Fruit fly (Drosophila melanogaster) whole organism, embryonic: ENCODE results near the gene CG16813.
A peak's percentile ranks its signal among the peaks of the same experiment; 100 is the strongest.

Source experiments
- Atf6 ChIP-seq: fragments of 200-800 bp; sonication (Bioruptor generic); IDR thresholded peaks from 2 replicates; pipeline ENCODE4 v1.3.6; 2022; ENCODE audit warnings: missing biosample characterization, missing genetic modification characterization
- B-H2 ChIP-seq: fragments of 200-800 bp; sonication (Bioruptor generic); optimal IDR thresholded peaks from 2 replicates; lab custom pipeline; 2018; ENCODE audit warnings: missing biosample characterization, mild to moderate bottlenecking, missing genetic modification characterization
- BEAF-32 ChIP-seq: fragments of 200-800 bp; sonication (Bioruptor generic); optimal IDR thresholded peaks from 3 replicates; lab custom pipeline; 2017; ENCODE audit warnings: missing biosample characterization, missing genetic modification characterization, mild to moderate bottlenecking, moderate library complexity, missing genetic modification reagents
- BtbVII ChIP-seq: fragments of 200-800 bp; sonication (Bioruptor generic); optimal IDR thresholded peaks from 3 replicates; lab custom pipeline; 2017; ENCODE audit warnings: missing biosample characterization, mild to moderate bottlenecking, missing genetic modification characterization
- CG10431 ChIP-seq: fragments of 200-800 bp; sonication (Bioruptor generic); optimal IDR thresholded peaks from 3 replicates; lab custom pipeline; 2018; ENCODE audit warnings: missing biosample characterization, mild to moderate bottlenecking, missing genetic modification characterization
- CG11247 ChIP-seq: fragments of 200-800 bp; sonication (Bioruptor generic); IDR thresholded peaks from 2 replicates; pipeline ENCODE4 v1.3.6; 2022; ENCODE audit warnings: missing biosample characterization, missing genetic modification characterization
- CG11456 ChIP-seq: fragments of 200-800 bp; sonication (Bioruptor generic); IDR thresholded peaks from 3 replicates; pipeline ENCODE4 v1.3.6; 2022; ENCODE audit warnings: missing biosample characterization, missing genetic modification characterization
- CG12104 ChIP-seq: fragments of 200-800 bp; sonication (Bioruptor generic); optimal IDR thresholded peaks from 3 replicates; lab custom pipeline; 2016; ENCODE audit warnings: missing biosample characterization, missing genetic modification characterization
- CG12744 ChIP-seq: fragments of 200-800 bp; sonication (Bioruptor generic); optimal IDR thresholded peaks from 2 replicates; lab custom pipeline; 2016; ENCODE audit warnings: missing biosample characterization, missing genetic modification characterization
- CG13123 ChIP-seq: fragments of 200-800 bp; sonication (Bioruptor generic); optimal IDR thresholded peaks from 2 replicates; lab custom pipeline; 2016; ENCODE audit warnings: missing biosample characterization, missing genetic modification characterization
- CG14710 ChIP-seq: fragments of 200-800 bp; sonication (Bioruptor generic); optimal IDR thresholded peaks from 3 replicates; lab custom pipeline; 2019; ENCODE audit warnings: missing biosample characterization, mild to moderate bottlenecking, missing genetic modification characterization, moderate library complexity
- CG17359 ChIP-seq: fragments of 200-800 bp; sonication (Bioruptor generic); optimal IDR thresholded peaks from 3 replicates; lab custom pipeline; 2018; ENCODE audit warnings: missing biosample characterization, mild to moderate bottlenecking, missing genetic modification characterization, moderate library complexity
- CG1792 ChIP-seq: fragments of 200-800 bp; sonication (Bioruptor generic); optimal IDR thresholded peaks from 2 replicates; lab custom pipeline; 2016; ENCODE audit warnings: missing biosample characterization, missing genetic modification characterization
- CG2120 ChIP-seq: fragments of 200-800 bp; sonication (Bioruptor generic); optimal IDR thresholded peaks from 3 replicates; lab custom pipeline; 2016; ENCODE audit warnings: missing biosample characterization, missing genetic modification characterization
- CG2202 ChIP-seq: fragments of 200-800 bp; sonication (Bioruptor generic); optimal IDR thresholded peaks from 2 replicates; lab custom pipeline; 2018; ENCODE audit warnings: missing biosample characterization, mild to moderate bottlenecking, missing genetic modification characterization
- CG32772 ChIP-seq: fragments of 200-800 bp; sonication (Bioruptor generic); IDR thresholded peaks from 2 replicates; pipeline ENCODE4 v1.3.6; 2022; ENCODE audit warnings: missing biosample characterization, missing genetic modification characterization
- CG4854 ChIP-seq: fragments of 200-800 bp; sonication (Bioruptor generic); optimal IDR thresholded peaks from 2 replicates; lab custom pipeline; 2016; ENCODE audit warnings: missing biosample characterization, missing genetic modification characterization, inconsistent platforms
- CG6689 ChIP-seq: fragments of 200-800 bp; sonication (Bioruptor generic); IDR thresholded peaks from 2 replicates; pipeline ENCODE4 v1.3.6; 2022; ENCODE audit warnings: missing biosample characterization, missing genetic modification characterization
- CG6813 ChIP-seq: fragments of 200-800 bp; sonication (Bioruptor generic); optimal IDR thresholded peaks from 2 replicates; lab custom pipeline; 2017; ENCODE audit warnings: missing biosample characterization, missing genetic modification characterization, mild to moderate bottlenecking, moderate library complexity, missing genetic modification reagents
- CG9727 ChIP-seq: fragments of 200-800 bp; sonication (Bioruptor generic); optimal IDR thresholded peaks from 3 replicates; lab custom pipeline; 2017; ENCODE audit warnings: missing biosample characterization, mild to moderate bottlenecking, missing genetic modification characterization
- Gug ChIP-seq: fragments of 200-800 bp; sonication (Bioruptor generic); IDR thresholded peaks from 4 replicates; pipeline ENCODE4 v1.3.6; 2022; ENCODE audit warnings: missing biosample characterization, missing genetic modification characterization
- H15 ChIP-seq: fragments of 200-800 bp; sonication (Bioruptor generic); IDR thresholded peaks from 3 replicates; pipeline ENCODE4 v1.3.6; 2022; ENCODE audit warnings: missing biosample characterization, missing genetic modification characterization
- HHEX ChIP-seq: fragments of 200-800 bp; sonication (Bioruptor generic); optimal IDR thresholded peaks from 3 replicates; lab custom pipeline; 2017; ENCODE audit warnings: missing biosample characterization, mild to moderate bottlenecking, missing genetic modification characterization, missing genetic modification reagents
- Lpt ChIP-seq: fragments of >200 bp; optimal IDR thresholded peaks from 2 replicates; lab custom pipeline; 2018; ENCODE audit warnings: missing biosample characterization, missing genetic modification characterization
- Ravus ChIP-seq: fragments of 200-800 bp; sonication (Bioruptor generic); IDR thresholded peaks from 2 replicates; pipeline ENCODE4 v1.3.6; 2022; ENCODE audit warnings: missing biosample characterization, missing genetic modification characterization
- Trl ChIP-seq, 3 experiments: fragments of >200 bp in 2 of 3; fragments of 200-800 bp in 1 of 3; sonication (Bioruptor generic) in 1 of 3; optimal IDR thresholded peaks; 2 replicates in 1 of 3; 3 replicates in 2 of 3; lab custom pipeline; 2016 to 2017; ENCODE audit warnings: missing biosample characterization in 1 of 3, missing genetic modification characterization in 1 of 3
- Usf ChIP-seq: fragments of 200-800 bp; sonication (Bioruptor generic); optimal IDR thresholded peaks from 2 replicates; lab custom pipeline; 2017; ENCODE audit warnings: missing genotype, missing biosample characterization, missing genetic modification characterization
- bab2 ChIP-seq: fragments of 200-800 bp; sonication (Bioruptor generic); optimal IDR thresholded peaks from 2 replicates; lab custom pipeline; 2016; ENCODE audit warnings: missing biosample characterization, missing genetic modification characterization
- crp ChIP-seq, 2 experiments: fragments of 200-800 bp; sonication (Bioruptor generic); optimal IDR thresholded peaks; 2 replicates in 1 of 2; 3 replicates in 1 of 2; lab custom pipeline; 2017; ENCODE audit warnings: missing biosample characterization in 2 of 2, missing genetic modification characterization in 2 of 2, mild to moderate bottlenecking in 1 of 2, moderate library complexity in 1 of 2
- dmrt99B ChIP-seq: fragments of 200-800 bp; sonication (Bioruptor generic); optimal IDR thresholded peaks from 2 replicates; lab custom pipeline; 2018; ENCODE audit warnings: missing biosample characterization, mild to moderate bottlenecking, missing genetic modification characterization, moderate library complexity
- esg ChIP-seq: fragments of 200-800 bp; sonication (Bioruptor generic); conservative IDR thresholded peaks from 2 replicates; pipeline ENCODE4 v1.3.6; 2022; ENCODE audit warnings: missing biosample characterization, missing genetic modification characterization
- gfzf ChIP-seq: fragments of 200-800 bp; sonication (Bioruptor generic); optimal IDR thresholded peaks from 2 replicates; lab custom pipeline; 2016; ENCODE audit warnings: missing biosample characterization, mild to moderate bottlenecking, missing genetic modification characterization, moderate library complexity
- h ChIP-seq: fragments of >200 bp; optimal IDR thresholded peaks from 2 replicates; lab custom pipeline; 2017
- hb ChIP-seq: fragments of 200-800 bp; sonication (Bioruptor generic); IDR thresholded peaks from 3 replicates; pipeline ENCODE4 v1.3.6; 2022; ENCODE audit warnings: missing biosample characterization, missing genetic modification characterization; ENCODE audit not compliant: partially characterized antibody
- hth ChIP-seq: fragments of >200 bp; optimal IDR thresholded peaks from 2 replicates; lab custom pipeline; 2017; ENCODE audit warnings: inconsistent platforms
- jigr1 ChIP-seq: fragments of 200-800 bp; sonication (Bioruptor generic); IDR thresholded peaks from 3 replicates; pipeline ENCODE4 v1.3.6; 2022; ENCODE audit warnings: missing biosample characterization, missing genetic modification characterization
- kay ChIP-seq: fragments of 200-800 bp; sonication (Bioruptor generic); optimal IDR thresholded peaks from 2 replicates; lab custom pipeline; 2016; ENCODE audit warnings: missing biosample characterization, missing genetic modification characterization
- lola ChIP-seq, 3 experiments: fragments of >200 bp in 2 of 3; fragments of 200-800 bp in 1 of 3; sonication (Bioruptor generic) in 1 of 3; optimal IDR thresholded peaks; 2 replicates each; lab custom pipeline; 2017 to 2019; ENCODE audit warnings: missing biosample characterization in 3 of 3, missing genetic modification characterization in 3 of 3, mild to moderate bottlenecking in 1 of 3, moderate library complexity in 1 of 3
- maf-S ChIP-seq: fragments of 200-800 bp; sonication (Bioruptor generic); optimal IDR thresholded peaks from 2 replicates; lab custom pipeline; 2016; ENCODE audit warnings: missing biosample characterization, missing genetic modification characterization
- oc ChIP-seq: fragments of 200-800 bp; sonication (Bioruptor generic); optimal IDR thresholded peaks from 2 replicates; lab custom pipeline; 2018; ENCODE audit warnings: missing biosample characterization, mild to moderate bottlenecking, missing genetic modification characterization, moderate library complexity
- odd ChIP-seq: fragments of 200-800 bp; sonication (Bioruptor generic); optimal IDR thresholded peaks from 2 replicates; lab custom pipeline; 2017; ENCODE audit warnings: missing biosample characterization, mild to moderate bottlenecking, missing genetic modification characterization
- onecut ChIP-seq: fragments of 200-800 bp; sonication (Bioruptor generic); IDR thresholded peaks from 2 replicates; pipeline ENCODE4 v1.3.6; 2022; ENCODE audit warnings: missing biosample characterization, missing genetic modification characterization
- pita ChIP-seq: fragments of 200-800 bp; sonication (Bioruptor generic); optimal IDR thresholded peaks from 2 replicates; lab custom pipeline; 2017; ENCODE audit warnings: missing biosample characterization, mild to moderate bottlenecking, missing genetic modification characterization
- pum ChIP-seq: fragments of 200-800 bp; sonication (Bioruptor generic); optimal IDR thresholded peaks from 2 replicates; lab custom pipeline; 2016; ENCODE audit warnings: missing biosample characterization, missing genetic modification characterization
- salm ChIP-seq: fragments of 200-800 bp; sonication (Bioruptor generic); optimal IDR thresholded peaks from 2 replicates; lab custom pipeline; 2018; ENCODE audit warnings: missing biosample characterization, mild to moderate bottlenecking, missing genetic modification characterization
- sens ChIP-seq: fragments of 200-800 bp; sonication (Bioruptor generic); peaks from one replicate; lab custom pipeline; 2016; ENCODE audit warnings: missing biosample characterization, missing genetic modification characterization
- sens-2 ChIP-seq: fragments of 200-800 bp; sonication (Bioruptor generic); IDR thresholded peaks from 2 replicates; pipeline ENCODE4 v1.3.6; 2022; ENCODE audit warnings: missing biosample characterization, missing genetic modification characterization
- sim ChIP-seq: fragments of 200-800 bp; sonication (Bioruptor generic); IDR thresholded peaks from 2 replicates; pipeline ENCODE4 v1.3.6; 2022; ENCODE audit warnings: missing biosample characterization, missing genetic modification characterization
- usp ChIP-seq: fragments of >200 bp; optimal IDR thresholded peaks from 2 replicates; lab custom pipeline; 2017; ENCODE audit warnings: missing biosample characterization, missing genetic modification characterization
- wor ChIP-seq: fragments of 200-800 bp; sonication (Bioruptor generic); IDR thresholded peaks from 2 replicates; pipeline ENCODE4 v1.3.6; 2022; ENCODE audit warnings: missing biosample characterization, missing genetic modification characterization

CG16813 gene

dm6 chr2L:13219281-13220092 is 7.8 kb upstream of the CG16813 start, which contains the start of the genes CG9426 and mRF1 (continued):
- TF ChIP-seq hb (GFP tag; lab: Robert Waterston, UW), result peak; percentile 94
- no peak for TF ChIP-seq Atf6 (GFP tag; lab: Robert Waterston, UW)
- TF ChIP-seq BtbVII (GFP tag; lab: Kevin White, UChicago), result no peak
- peak; percentile 95 for TF ChIP-seq BEAF-32 (GFP tag; lab: Kevin White, UChicago)
- no peak for TF ChIP-seq kay
- TF ChIP-seq sens-2 (GFP tag; lab: Robert Waterston, UW), result no peak
- peak; percentile 36 for TF ChIP-seq CG2120 (GFP tag; lab: Kevin White, UChicago)
- TF ChIP-seq jigr1 (GFP tag; lab: Robert Waterston, UW), result no peak
- no peak for TF ChIP-seq HHEX
- TF ChIP-seq pum, result no peak
- TF ChIP-seq onecut (GFP tag; lab: Robert Waterston, UW), result no peak
- TF ChIP-seq CG17359 (tag; lab: Kevin White, UChicago), result peak; percentile 20
- TF ChIP-seq sim (GFP tag; lab: Robert Waterston, UW), result no peak
- TF ChIP-seq bab2 (GFP tag; lab: Kevin White, UChicago), result no peak
- TF ChIP-seq sens (GFP tag; lab: Kevin White, UChicago), result peak; percentile 88
- no peak for TF ChIP-seq h (lab: Kevin White, UChicago)
- TF ChIP-seq Lpt, result no peak
- TF ChIP-seq CG6689 (GFP tag; lab: Robert Waterston, UW), result no peak
- TF ChIP-seq CG32772 (GFP tag; lab: Robert Waterston, UW), result no peak
- peak; percentile 58 for TF ChIP-seq CG14710 (tag; lab: Kevin White, UChicago)
- no peak for TF ChIP-seq lola (GFP tag; optimal IDR thresholded peaks at IDR 0.05; lab: Kevin White, UChicago)
- no peak for TF ChIP-seq CG11247 (GFP tag; lab: Robert Waterston, UW)
- peak; percentile 14 for TF ChIP-seq CG12744
- no peak for TF ChIP-seq CG1792 (GFP tag; lab: Kevin White, UChicago)
- peak in 1 of 2 experiments; percentile 1 for TF ChIP-seq crp (GFP tag; optimal IDR thresholded peaks at IDR 0.05; lab: Kevin White, UChicago)
- TF ChIP-seq CG12104 (GFP tag; lab: Kevin White, UChicago), result no peak
- TF ChIP-seq odd, result no peak
- TF ChIP-seq oc (tag; lab: Kevin White, UChicago), result no peak
- no peak for TF ChIP-seq pita
- no peak for TF ChIP-seq usp (GFP tag; lab: Kevin White, UChicago)
- TF ChIP-seq gfzf (GFP tag; lab: Kevin White, UChicago), result peak; percentile 49
- TF ChIP-seq B-H2 (GFP tag; lab: Kevin White, UChicago), result peak; percentile 12
- no peak for TF ChIP-seq maf-S (GFP tag; lab: Kevin White, UChicago)
- peak; percentile 3 for TF ChIP-seq CG9727
- no peak for TF ChIP-seq salm (tag; lab: Kevin White, UChicago)
- TF ChIP-seq Usf, result no peak
- no peak for TF ChIP-seq CG10431 (GFP tag; lab: Kevin White, UChicago)
- TF ChIP-seq Ravus (GFP tag; lab: Robert Waterston, UW), result no peak
- no peak for TF ChIP-seq CG13123 (GFP tag; lab: Kevin White, UChicago)
- peak; percentile 22 for TF ChIP-seq CG4854 (GFP tag; lab: Kevin White, UChicago)
- no peak for TF ChIP-seq CG11456
- TF ChIP-seq wor (GFP tag; lab: Robert Waterston, UW), result no peak
- no peak for TF ChIP-seq dmrt99B
- TF ChIP-seq Gug (GFP tag; lab: Robert Waterston, UW), result no peak; the same call in 3 of the 4 replicates
- no peak for TF ChIP-seq CG6813 (GFP tag; lab: Kevin White, UChicago)
- no peak for TF ChIP-seq hth (lab: Kevin White, UChicago)
- no peak for TF ChIP-seq CG2202
- no peak for TF ChIP-seq esg
- TF ChIP-seq H15 (GFP tag; lab: Robert Waterston, UW), result no peak
- TF ChIP-seq Trl (optimal IDR thresholded peaks at IDR 0.05; lab: Kevin White, UChicago), result no peak
- peak; percentile 10 for TF ChIP-seq Trl (GFP tag; optimal IDR thresholded peaks at IDR 0.05; lab: Kevin White, UChicago)
